Worm (Caenorhabditis elegans) whole organism, L4 larva: Measurements from ENCODE around the gene ZC449.2.
A peak's percentile ranks its signal among the peaks of the same experiment; 100 is the strongest.

Source experiments
- D1046.2 ChIP-seq: fragments of 200-800 bp; sonication (Bioruptor generic); IDR thresholded peaks from 2 replicates; pipeline ENCODE4 v1.3.6; 2022; ENCODE audit warnings: missing genetic modification characterization, missing compliant biosample characterization
- F10B5.3 ChIP-seq: sonication (generic microtip); optimal IDR thresholded peaks from 2 replicates; lab custom pipeline; 2016; ENCODE audit warnings: mild to moderate bottlenecking, missing genetic modification characterization, missing compliant biosample characterization
- F44E2.7 ChIP-seq: fragments of 200-800 bp; sonication (Bioruptor generic); IDR thresholded peaks from 2 replicates; pipeline ENCODE4 v2.1.2; 2022; ENCODE audit warnings: missing genetic modification characterization, missing compliant biosample characterization
- F49E8.2 ChIP-seq: sonication (generic microtip); optimal IDR thresholded peaks from 2 replicates; lab custom pipeline; 2016; ENCODE audit warnings: missing compliant biosample characterization, mild to moderate bottlenecking, missing genetic modification characterization, borderline replicate concordance
- aha-1 ChIP-seq: fragments of 150-350 bp; peaks from one replicate; lab custom pipeline; 2014; ENCODE audit warnings: missing biosample characterization, missing genetic modification characterization
- attf-4 ChIP-seq: sonication (generic microtip); optimal IDR thresholded peaks from 3 replicates; lab custom pipeline; 2017; ENCODE audit warnings: missing biosample characterization, missing genetic modification characterization
- ceh-20 ChIP-seq: fragments of 200-800 bp; sonication (Bioruptor generic); IDR thresholded peaks from 2 replicates; pipeline ENCODE4 v1.3.6; 2022; ENCODE audit warnings: missing genetic modification reagents, missing genetic modification characterization, missing compliant biosample characterization
- ceh-28 ChIP-seq: fragments of 150-350 bp; optimal IDR thresholded peaks from 2 replicates; lab custom pipeline; 2014; ENCODE audit warnings: missing biosample characterization, missing genetic modification reagents, missing genetic modification characterization
- ceh-32 ChIP-seq: sonication (generic microtip); optimal IDR thresholded peaks from 2 replicates; lab custom pipeline; 2016; ENCODE audit warnings: mild to moderate bottlenecking, missing genetic modification characterization, missing compliant biosample characterization; ENCODE audit not compliant: poor library complexity
- ces-1 ChIP-seq: fragments of 150-350 bp; sonication (generic microtip); optimal IDR thresholded peaks from 4 replicates; lab custom pipeline; 2014; ENCODE audit warnings: missing biosample characterization, missing genetic modification reagents, missing genetic modification characterization
- cey-2 ChIP-seq: sonication (generic microtip); optimal IDR thresholded peaks from 3 replicates; lab custom pipeline; 2017; ENCODE audit warnings: missing genetic modification characterization, mild to moderate bottlenecking, missing compliant biosample characterization, antibody characterized with exemption, borderline replicate concordance; ENCODE audit not compliant: insufficient read depth
- ctbp-1 ChIP-seq: fragments of 200-800 bp; sonication (Bioruptor generic); IDR thresholded peaks from 2 replicates; pipeline ENCODE4 v1.3.6; 2022; ENCODE audit warnings: missing genetic modification reagents, missing genetic modification characterization, missing compliant biosample characterization
- daf-16 ChIP-seq, 3 experiments: sonication (generic microtip); optimal IDR thresholded peaks; 2 replicates each; lab custom pipeline; 2016 to 2017; ENCODE audit warnings: missing genetic modification characterization in 3 of 3, missing genetic modification reagents in 3 of 3, mild to moderate bottlenecking in 2 of 3, missing compliant biosample characterization in 2 of 3, missing biosample characterization in 1 of 3, moderate library complexity in 1 of 3
- dmd-6 ChIP-seq: fragments of 200-800 bp; sonication (Bioruptor generic); IDR thresholded peaks from 2 replicates; pipeline ENCODE4 v1.3.6; 2022; ENCODE audit warnings: missing genetic modification reagents, missing genetic modification characterization, missing compliant biosample characterization
- dmd-9 ChIP-seq: fragments of 200-800 bp; sonication (Bioruptor generic); IDR thresholded peaks from 2 replicates; pipeline ENCODE4 v1.3.6; 2022; ENCODE audit warnings: missing genetic modification reagents, missing genetic modification characterization, missing compliant biosample characterization
- duxl-1 ChIP-seq: sonication (generic microtip); optimal IDR thresholded peaks from 2 replicates; lab custom pipeline; 2016; ENCODE audit warnings: mild to moderate bottlenecking, missing genetic modification characterization, moderate library complexity, missing compliant biosample characterization; ENCODE audit not compliant: poor library complexity
- dve-1 ChIP-seq: sonication (generic microtip); optimal IDR thresholded peaks from 2 replicates; lab custom pipeline; 2017; ENCODE audit warnings: antibody characterized with exemption, mild to moderate bottlenecking, missing genetic modification characterization, missing compliant biosample characterization; ENCODE audit not compliant: insufficient read depth
- fkh-10 ChIP-seq: fragments of 150-350 bp; optimal IDR thresholded peaks from 2 replicates; lab custom pipeline; 2014; ENCODE audit warnings: missing biosample characterization, missing genetic modification reagents, missing genetic modification characterization
- hif-1 ChIP-seq, 2 experiments: sonication (generic microtip); optimal IDR thresholded peaks; 2 replicates each; lab custom pipeline; 2016 to 2017; ENCODE audit warnings: missing compliant biosample characterization in 2 of 2, missing genetic modification characterization in 2 of 2, missing genetic modification reagents in 2 of 2, missing genotype in 2 of 2, mild to moderate bottlenecking in 1 of 2
- hlh-11 ChIP-seq: fragments of 200-800 bp; sonication (Bioruptor generic); optimal IDR thresholded peaks from 2 replicates; lab custom pipeline; 2018; ENCODE audit warnings: mild to moderate bottlenecking, missing genetic modification characterization, missing compliant biosample characterization
- hlh-30 ChIP-seq: sonication (generic microtip); optimal IDR thresholded peaks from 2 replicates; lab custom pipeline; 2017; ENCODE audit warnings: antibody characterized with exemption, mild to moderate bottlenecking, missing genetic modification characterization, missing compliant biosample characterization; ENCODE audit not compliant: insufficient read depth
- lin-39 ChIP-seq: fragments of 150-350 bp; optimal IDR thresholded peaks from 2 replicates; lab custom pipeline; 2014; ENCODE audit warnings: missing biosample characterization, missing genetic modification reagents, missing genetic modification characterization
- lsy-2 ChIP-seq, 2 experiments: fragments of 150-350 bp in 1 of 2; sonication (generic microtip) in 1 of 2; optimal IDR thresholded peaks; 2 replicates each; lab custom pipeline; 2014 to 2017; ENCODE audit warnings: missing biosample characterization in 2 of 2, missing genetic modification characterization in 2 of 2
- mdl-1 ChIP-seq, 2 experiments: fragments of 150-350 bp in 1 of 2; sonication (generic microtip) in 1 of 2; optimal IDR thresholded peaks; 2 replicates each; lab custom pipeline; 2014 to 2017; ENCODE audit warnings: missing biosample characterization in 2 of 2, missing genetic modification characterization in 2 of 2
- mdt-29 ChIP-seq: fragments of 200-800 bp; sonication (Bioruptor generic); IDR thresholded peaks from 2 replicates; pipeline ENCODE4 v1.3.6; 2022; ENCODE audit warnings: missing genetic modification reagents, missing genetic modification characterization, missing compliant biosample characterization
- mep-1 ChIP-seq: fragments of 150-350 bp; sonication (generic microtip); optimal IDR thresholded peaks from 3 replicates; lab custom pipeline; 2014; ENCODE audit warnings: missing biosample characterization, missing genetic modification characterization
- mxl-3 ChIP-seq: fragments of 200-800 bp; sonication (Bioruptor generic); optimal IDR thresholded peaks from 2 replicates; lab custom pipeline; 2018; ENCODE audit warnings: mild to moderate bottlenecking, missing genetic modification characterization, missing compliant biosample characterization
- nhr-28 ChIP-seq: fragments of 150-350 bp; optimal IDR thresholded peaks from 2 replicates; lab custom pipeline; 2014; ENCODE audit warnings: missing biosample characterization, missing genetic modification characterization
- nhr-42 ChIP-seq: fragments of 200-800 bp; sonication (Bioruptor generic); IDR thresholded peaks from 2 replicates; pipeline ENCODE4 v1.3.6; 2022; ENCODE audit warnings: missing genetic modification characterization, missing compliant biosample characterization
- pha-4 ChIP-seq, 2 experiments: fragments of 150-350 bp in 1 of 2; fragments of 200-800 bp in 1 of 2; sonication (Bioruptor generic) in 1 of 2; IDR thresholded peaks in 1 of 2; optimal IDR thresholded peaks in 1 of 2; 2 replicates each; pipeline versions ENCODE4 v1.3.6 to Lab custom; 2014 to 2022; ENCODE audit warnings: missing genetic modification characterization in 2 of 2, missing genetic modification reagents in 2 of 2, missing biosample characterization in 1 of 2, missing compliant biosample characterization in 1 of 2
- pqm-1 ChIP-seq: sonication (generic microtip); optimal IDR thresholded peaks from 2 replicates; lab custom pipeline; 2017; ENCODE audit warnings: missing biosample characterization, missing genetic modification characterization
- rbr-2 ChIP-seq: sonication (generic microtip); optimal IDR thresholded peaks from 2 replicates; lab custom pipeline; 2016; ENCODE audit warnings: missing genotype, missing genetic modification characterization, missing compliant biosample characterization
- saeg-2 ChIP-seq: fragments of 200-800 bp; sonication (Bioruptor generic); IDR thresholded peaks from 2 replicates; pipeline ENCODE4 v1.3.6; 2022; ENCODE audit warnings: missing genetic modification reagents, missing genetic modification characterization, missing compliant biosample characterization
- tag-97 ChIP-seq: fragments of 200-800 bp; sonication (Bioruptor generic); IDR thresholded peaks from 2 replicates; pipeline ENCODE4 v1.3.6; 2022; ENCODE audit warnings: missing genetic modification characterization, missing compliant biosample characterization
- unc-130 ChIP-seq: sonication (generic microtip); optimal IDR thresholded peaks from 2 replicates; lab custom pipeline; 2016; ENCODE audit warnings: missing genetic modification reagents, missing genetic modification characterization, missing compliant biosample characterization
- unc-62 ChIP-seq, 3 experiments: fragments of 150-350 bp in 1 of 3; sonication (generic microtip); optimal IDR thresholded peaks in 2 of 3; peaks in 1 of 3; 1 replicate in 1 of 3; 2 replicates in 2 of 3; lab custom pipeline; 2014 to 2017; ENCODE audit warnings: missing biosample characterization in 3 of 3, missing genetic modification characterization in 3 of 3, missing genetic modification reagents in 3 of 3, missing genotype in 1 of 3
- vab-7 ChIP-seq: fragments of 200-800 bp; sonication (Bioruptor generic); IDR thresholded peaks from 2 replicates; pipeline ENCODE4 v1.3.6; 2022; ENCODE audit warnings: missing genetic modification reagents, missing genetic modification characterization, missing compliant biosample characterization
- zfp-3 ChIP-seq: fragments of 200-800 bp; sonication (Bioruptor generic); conservative IDR thresholded peaks from 2 replicates; pipeline ENCODE4 v1.3.6; 2022; ENCODE audit warnings: missing genetic modification reagents, missing genetic modification characterization, missing compliant biosample characterization
- ztf-11 ChIP-seq: fragments of 150-350 bp; optimal IDR thresholded peaks from 2 replicates; lab custom pipeline; 2014; ENCODE audit warnings: missing biosample characterization, missing genetic modification characterization

Gene ZC449.2

ce11 chrX:4978103-4978502 lies 43.0 kb upstream of the ZC449.2 start:
- no peak for TF ChIP-seq dmd-9 (GFP tag; lab: Robert Waterston, UW)
- TF ChIP-seq unc-62 (GFP tag; optimal IDR thresholded peaks at IDR 0.05 in 1 of 2; lab: Kevin White, UChicago) = peak in 1 of 2 experiments; percentile 64
- TF ChIP-seq unc-62 (tag; optimal IDR thresholded peaks at IDR 0.05; lab: Kevin White, UChicago) = no peak
- no peak for TF ChIP-seq D1046.2 (GFP tag; lab: Robert Waterston, UW)
- TF ChIP-seq, all 104 proteins: peak for 1

ce11 chrX:4979060-4979459 lies 42.0 kb upstream of the ZC449.2 start:
- TF ChIP-seq dmd-6 (peak; percentile 30; the same call in 1 of the 2 replicates), ces-1 (no peak), pqm-1 (tag; lab: Kevin White, UChicago) (peak; percentile 43), hlh-11 (tag; lab: Kevin White, UChicago) (no peak), daf-16 (GFP tag; optimal IDR thresholded peaks at IDR 0.05; lab: Kevin White, UChicago) (no peak), daf-16 (tag; optimal IDR thresholded peaks at IDR 0.05; lab: Kevin White, UChicago) (peak; percentile 73)

ce11 chrX:4981059-4981458 lies 40.0 kb upstream of the ZC449.2 start:
- TF ChIP-seq ceh-20 (GFP tag; lab: Robert Waterston, UW) (peak; percentile 26; the same call in 1 of the 2 replicates), mep-1 (tag; lab: Kevin White, UChicago) (peak; percentile 35), hlh-30 (tag; lab: Kevin White, UChicago) (peak; percentile 37), F49E8.2 (tag; lab: Kevin White, UChicago) (no peak), ztf-11 (tag; lab: Kevin White, UChicago) (no peak), mdt-29 (no peak), aha-1 (tag; lab: Kevin White, UChicago) (peak; percentile 64), rbr-2 (peak; percentile 12), mxl-3 (GFP tag; lab: Kevin White, UChicago) (peak; percentile 8), zfp-3 (no peak), pha-4 (GFP tag; IDR thresholded peaks at IDR 0.05; lab: Robert Waterston, UW) (no peak), pha-4 (tag; optimal IDR thresholded peaks at IDR 0.05; lab: Kevin White, UChicago) (no peak), F44E2.7 (no peak), mdl-1 (tag; optimal IDR thresholded peaks at IDR 0.05; lab: Kevin White, UChicago) (peak in 1 of 2 experiments; percentile 37)

- no peak for TF ChIP-seq daf-16 (GFP tag; optimal IDR thresholded peaks at IDR 0.05; lab: Kevin White, UChicago)
- peak; percentile 87 for TF ChIP-seq daf-16 (tag; optimal IDR thresholded peaks at IDR 0.05; lab: Kevin White, UChicago)
- TF ChIP-seq ceh-32 = no peak
- TF ChIP-seq nhr-28 (tag; lab: Kevin White, UChicago) = peak; percentile 21
- TF ChIP-seq D1046.2 (GFP tag; lab: Robert Waterston, UW) = no peak
- TF ChIP-seq pqm-1 (tag; lab: Kevin White, UChicago) = peak; percentile 28
- TF ChIP-seq dve-1 = peak; percentile 12
- TF ChIP-seq unc-62 (GFP tag; optimal IDR thresholded peaks at IDR 0.05 in 1 of 2; lab: Kevin White, UChicago) = peak in 1 of 2 experiments; percentile 35
- no peak for TF ChIP-seq unc-62 (tag; optimal IDR thresholded peaks at IDR 0.05; lab: Kevin White, UChicago)
- TF ChIP-seq vab-7 (GFP tag; lab: Robert Waterston, UW) = no peak
- no peak for TF ChIP-seq saeg-2 (GFP tag; lab: Robert Waterston, UW)
Measured at ce11 chrX:4981579-4981978, 39.5 kb upstream of the ZC449.2 start.

- TF ChIP-seq fkh-10 (GFP tag; lab: Kevin White, UChicago) (peak; percentile 73), lin-39 (tag; lab: Kevin White, UChicago) (no peak), hif-1 (tag; optimal IDR thresholded peaks at IDR 0.05; lab: Kevin White, UChicago) (peak in 1 of 2 experiments; percentile 26), lsy-2 (tag; optimal IDR thresholded peaks at IDR 0.05; lab: Kevin White, UChicago) (peak in 1 of 2 experiments; percentile 50), ceh-28 (peak; percentile 20), tag-97 (GFP tag; lab: Robert Waterston, UW) (no peak), attf-4 (tag; lab: Kevin White, UChicago) (no peak), ctbp-1 (GFP tag; lab: Robert Waterston, UW) (peak; percentile 86), vab-7 (GFP tag; lab: Robert Waterston, UW) (0 out of 2 replicates have a peak, but pooled peaks have one; percentile 4), cey-2 (tag; lab: Kevin White, UChicago) (no peak), nhr-42 (GFP tag; lab: Robert Waterston, UW) (no peak), mep-1 (tag; lab: Kevin White, UChicago) (peak; percentile 57), unc-130 (GFP tag; lab: Kevin White, UChicago) (no peak), F10B5.3 (no peak), duxl-1 (tag; lab: Kevin White, UChicago) (no peak), aha-1 (tag; lab: Kevin White, UChicago) (peak; percentile 5), D1046.2 (GFP tag; lab: Robert Waterston, UW) (no peak), nhr-28 (tag; lab: Kevin White, UChicago) (no peak)
Measured at ce11 chrX:4982009-4982625, 39.0 kb upstream of the ZC449.2 start.
